Fruit fly (Drosophila melanogaster) whole organism, adult: ENCODE measurements around the gene Sr-CIV.

Experiments used
- CG12768 ChIP-seq: fragments of 200-800 bp; sonication (Bioruptor generic); optimal IDR thresholded peaks from 2 replicates; lab custom pipeline; 2017; ENCODE audit warnings: missing biosample characterization, missing genetic modification characterization, mild to moderate bottlenecking, moderate library complexity, missing genetic modification reagents
- CG1620 ChIP-seq: fragments of 200-800 bp; sonication (Bioruptor generic); optimal IDR thresholded peaks from 2 replicates; lab custom pipeline; 2016; ENCODE audit warnings: missing biosample characterization, missing genetic modification characterization
- CG5204 ChIP-seq: fragments of 200-800 bp; sonication (Bioruptor generic); optimal IDR thresholded peaks from 2 replicates; lab custom pipeline; 2016; ENCODE audit warnings: missing biosample characterization, missing genetic modification characterization
- CG7045 ChIP-seq: fragments of 200-800 bp; sonication (Bioruptor generic); optimal IDR thresholded peaks from 2 replicates; lab custom pipeline; 2017; ENCODE audit warnings: missing biosample characterization, mild to moderate bottlenecking, missing genetic modification characterization
- CG7101 ChIP-seq: fragments of 200-800 bp; sonication (Bioruptor generic); optimal IDR thresholded peaks from 2 replicates; lab custom pipeline; 2018; ENCODE audit warnings: missing biosample characterization, mild to moderate bottlenecking, missing genetic modification characterization, moderate library complexity
- Clk ChIP-seq: fragments of 200-800 bp; sonication (Bioruptor generic); optimal IDR thresholded peaks from 2 replicates; lab custom pipeline; 2017; ENCODE audit warnings: missing biosample characterization, missing genetic modification characterization
- Hr96 ChIP-seq: fragments of 200-800 bp; sonication (Bioruptor generic); optimal IDR thresholded peaks from 2 replicates; lab custom pipeline; 2016; ENCODE audit warnings: missing biosample characterization, missing genetic modification characterization
- Mnt ChIP-seq: fragments of 200-800 bp; sonication (Bioruptor generic); optimal IDR thresholded peaks from 2 replicates; lab custom pipeline; 2016; ENCODE audit warnings: missing biosample characterization, mild to moderate bottlenecking, missing genetic modification characterization
- bab1 ChIP-seq: fragments of 200-800 bp; sonication (Bioruptor generic); optimal IDR thresholded peaks from 3 replicates; lab custom pipeline; 2019; ENCODE audit warnings: missing biosample characterization, mild to moderate bottlenecking, missing genetic modification characterization, moderate library complexity
- cic ChIP-seq: fragments of 200-800 bp; sonication (Bioruptor generic); optimal IDR thresholded peaks from 2 replicates; lab custom pipeline; 2017; ENCODE audit warnings: missing biosample characterization, mild to moderate bottlenecking, missing genetic modification characterization, moderate library complexity
- kay ChIP-seq: fragments of 200-800 bp; sonication (Bioruptor generic); peaks from one replicate; lab custom pipeline; 2016; ENCODE audit warnings: missing biosample characterization, missing genetic modification characterization, borderline replicate concordance
- ovo ChIP-seq: fragments of 200-800 bp; sonication (Bioruptor generic); optimal IDR thresholded peaks from 2 replicates; lab custom pipeline; 2016; ENCODE audit warnings: missing biosample characterization, missing genetic modification characterization
- pad ChIP-seq: fragments of 200-800 bp; sonication (Bioruptor generic); optimal IDR thresholded peaks from 3 replicates; lab custom pipeline; 2017; ENCODE audit warnings: missing biosample characterization, missing genetic modification characterization, mild to moderate bottlenecking, moderate library complexity, missing genetic modification reagents
- tj ChIP-seq: fragments of 200-800 bp; sonication (Bioruptor generic); optimal IDR thresholded peaks from 3 replicates; lab custom pipeline; 2017; ENCODE audit warnings: missing biosample characterization, mild to moderate bottlenecking, missing genetic modification characterization, moderate library complexity

dm6 chr2L:3485506-3485905 is 38.4 kb downstream of the Sr-CIV start:
- TF ChIP-seq Mnt (GFP tag; lab: Kevin White, UChicago) = no peak
- TF ChIP-seq Clk (GFP tag; lab: Kevin White, UChicago) = no peak
- TF ChIP-seq ovo (GFP tag; lab: Kevin White, UChicago) = no peak
- no peak for TF ChIP-seq CG5204 (GFP tag; lab: Kevin White, UChicago)
- TF ChIP-seq bab1 (GFP tag; lab: Kevin White, UChicago) = no peak
- TF ChIP-seq pad (GFP tag; lab: Kevin White, UChicago) = no peak
- no peak for TF ChIP-seq kay (GFP tag; lab: Kevin White, UChicago)
- no peak for TF ChIP-seq CG7101 (tag; lab: Kevin White, UChicago)
- TF ChIP-seq CG1620 = no peak
- no peak for TF ChIP-seq Hr96 (GFP tag; lab: Kevin White, UChicago)
- TF ChIP-seq tj (GFP tag; lab: Kevin White, UChicago) = no peak
- TF ChIP-seq cic = no peak
- TF ChIP-seq CG7045 (GFP tag; lab: Kevin White, UChicago) = no peak
- no peak for TF ChIP-seq CG12768 (GFP tag; lab: Kevin White, UChicago)
